Worm (Caenorhabditis elegans): Measurements from ENCODE around the gene T23B12.11.

The T23B12.11 gene

ce11 chrV:8426741-8427457 lies 28.3 kb upstream of the T23B12.11 start:
- TF ChIP-seq ztf-4 (tag; optimal IDR thresholded peaks at IDR 0.05) = no peak
- TF ChIP-seq ztf-11 (tag; optimal IDR thresholded peaks at IDR 0.05) = no peak
- TF ChIP-seq skn-1 (tag; optimal IDR thresholded peaks at IDR 0.05) = no peak
- TF ChIP-seq alr-1 (tag; optimal IDR thresholded peaks at IDR 0.05) = no peak
- TF ChIP-seq sma-3 (GFP tag; optimal IDR thresholded peaks at IDR 0.05) = peak; percentile 15
- TF ChIP-seq fos-1 (tag; optimal IDR thresholded peaks at IDR 0.05) = peak; percentile 88
- no peak for TF ChIP-seq egl-27 (tag; optimal IDR thresholded peaks at IDR 0.05)
- no peak for TF ChIP-seq blmp-1 (tag; optimal IDR thresholded peaks at IDR 0.05; ENCODE audit: insufficient read depth)
- TF ChIP-seq lin-39 (tag; optimal IDR thresholded peaks at IDR 0.05) = no peak
- no peak for TF ChIP-seq lsy-2 (tag; optimal IDR thresholded peaks at IDR 0.05)
- no peak for TF ChIP-seq elt-3 (tag; optimal IDR thresholded peaks at IDR 0.05)
- TF ChIP-seq crh-2 (tag; optimal IDR thresholded peaks at IDR 0.05) = no peak
- no peak for TF ChIP-seq ama-1 (optimal IDR thresholded peaks at IDR 0.05)
- no peak for TF ChIP-seq unc-55 (GFP tag; optimal IDR thresholded peaks at IDR 0.05)
- TF ChIP-seq nhr-10 (tag; optimal IDR thresholded peaks at IDR 0.05) = no peak
- no peak for TF ChIP-seq nhr-237 (tag; optimal IDR thresholded peaks at IDR 0.05)
- TF ChIP-seq ceh-82 (tag; optimal IDR thresholded peaks at IDR 0.05) = no peak
- TF ChIP-seq nhr-25 (tag; optimal IDR thresholded peaks at IDR 0.05) = peak; percentile 22
- peak; percentile 54 for TF ChIP-seq nhr-21 (tag; optimal IDR thresholded peaks at IDR 0.05)
- TF ChIP-seq sma-9 (GFP tag; optimal IDR thresholded peaks at IDR 0.05) = peak; percentile 50
- TF ChIP-seq sma-9 (tag; optimal IDR thresholded peaks at IDR 0.05) = no peak
- no peak for TF ChIP-seq aly-2 (tag; optimal IDR thresholded peaks at IDR 0.05)
- TF ChIP-seq snpc-4 (tag; optimal IDR thresholded peaks at IDR 0.05) = no peak
- TF ChIP-seq F13H6.1 (tag; optimal IDR thresholded peaks at IDR 0.05) = no peak
- TF ChIP-seq nhr-129 (tag; optimal IDR thresholded peaks at IDR 0.05) = peak; percentile 52
- no peak for TF ChIP-seq unc-62 (GFP tag; optimal IDR thresholded peaks at IDR 0.05)
- no peak for TF ChIP-seq lin-11 (tag; optimal IDR thresholded peaks at IDR 0.05)
- no peak for TF ChIP-seq mdl-1 (tag; optimal IDR thresholded peaks at IDR 0.05)
- no peak for TF ChIP-seq elt-1 (tag; optimal IDR thresholded peaks at IDR 0.05)
- no peak for TF ChIP-seq nhr-11 (tag; optimal IDR thresholded peaks at IDR 0.05)
- TF ChIP-seq dmd-4 (tag; optimal IDR thresholded peaks at IDR 0.05) = no peak

- no peak for TF ChIP-seq snpc-4 (tag; optimal IDR thresholded peaks at IDR 0.05)
- no peak for TF ChIP-seq peb-1 (tag; optimal IDR thresholded peaks at IDR 0.05)
- no peak for TF ChIP-seq nhr-11 (tag; optimal IDR thresholded peaks at IDR 0.05)
- TF ChIP-seq sma-9 (GFP tag; optimal IDR thresholded peaks at IDR 0.05) = peak; percentile 71
- no peak for TF ChIP-seq sma-9 (tag; optimal IDR thresholded peaks at IDR 0.05)
- no peak for TF ChIP-seq nhr-129 (tag; optimal IDR thresholded peaks at IDR 0.05)
- TF ChIP-seq crh-2 (tag; optimal IDR thresholded peaks at IDR 0.05) = no peak
- no peak for TF ChIP-seq R02D3.7 (tag; optimal IDR thresholded peaks at IDR 0.05)
- no peak for TF ChIP-seq nhr-12 (tag; optimal IDR thresholded peaks at IDR 0.05)
- no peak for TF ChIP-seq nhr-23 (tag; optimal IDR thresholded peaks at IDR 0.05)
- no peak for TF ChIP-seq nhr-10 (tag; optimal IDR thresholded peaks at IDR 0.05)
- TF ChIP-seq sma-3 (GFP tag; optimal IDR thresholded peaks at IDR 0.05) = no peak
- TF ChIP-seq mab-5 (tag; optimal IDR thresholded peaks at IDR 0.05) = no peak
- TF ChIP-seq lsy-2 (tag; optimal IDR thresholded peaks at IDR 0.05) = peak in 1 of 2 experiments; percentile 20
- no peak for TF ChIP-seq lin-13 (GFP tag; optimal IDR thresholded peaks at IDR 0.05)
- TF ChIP-seq C34F6.9 (tag; optimal IDR thresholded peaks at IDR 0.05) = peak; percentile 59
- peak; percentile 60 for TF ChIP-seq unc-55 (GFP tag; optimal IDR thresholded peaks at IDR 0.05)
- no peak for TF ChIP-seq ama-1 (optimal IDR thresholded peaks at IDR 0.05)
- TF ChIP-seq egl-27 (tag; optimal IDR thresholded peaks at IDR 0.05) = no peak
- TF ChIP-seq lin-11 (tag; optimal IDR thresholded peaks at IDR 0.05) = no peak
- TF ChIP-seq sem-4 (tag; optimal IDR thresholded peaks at IDR 0.05) = no peak
- no peak for TF ChIP-seq alr-1 (tag; optimal IDR thresholded peaks at IDR 0.05)
- TF ChIP-seq skn-1 (tag; optimal IDR thresholded peaks at IDR 0.05) = no peak
Observed at ce11 chrV:8428585-8429414, 26.4 kb upstream of the T23B12.11 start.

All from whole organism, L2 larva.